Fruit fly (Drosophila melanogaster) whole organism, wandering third instar larva: Measurements from ENCODE around the gene CG34242.

Source experiments
- Abd-B ChIP-seq: fragments of >200 bp; optimal IDR thresholded peaks from 2 replicates; lab custom pipeline; 2017; ENCODE audit warnings: missing biosample characterization, missing genetic modification characterization
- CG32264 ChIP-seq: fragments of 200-800 bp; sonication (Bioruptor generic); optimal IDR thresholded peaks from 2 replicates; lab custom pipeline; 2016; ENCODE audit warnings: missing biosample characterization, missing genetic modification characterization
- CG9705 ChIP-seq: fragments of 200-800 bp; sonication (Bioruptor generic); optimal IDR thresholded peaks from 2 replicates; lab custom pipeline; 2018; ENCODE audit warnings: missing biosample characterization, mild to moderate bottlenecking, missing genetic modification characterization
- CrebA ChIP-seq: fragments of 200-800 bp; sonication (Bioruptor generic); optimal IDR thresholded peaks from 2 replicates; lab custom pipeline; 2016; ENCODE audit warnings: missing biosample characterization, mild to moderate bottlenecking, missing genetic modification characterization, borderline replicate concordance
- Dfd ChIP-seq: fragments of >200 bp; optimal IDR thresholded peaks from 2 replicates; lab custom pipeline; 2017; ENCODE audit warnings: missing biosample characterization, missing genetic modification characterization
- Dif ChIP-seq: fragments of 200-275, 200-300 bp; sonication (Bioruptor generic); optimal IDR thresholded peaks from 2 replicates; lab custom pipeline; 2018; ENCODE audit warnings: missing biosample characterization, missing genetic modification characterization; ENCODE audit not compliant: partially characterized antibody
- GATAd ChIP-seq: sonication (Bioruptor generic); optimal IDR thresholded peaks from 2 replicates; lab custom pipeline; 2016; ENCODE audit warnings: missing biosample characterization, missing genetic modification characterization
- HLH106 ChIP-seq: fragments of 200-800 bp; optimal IDR thresholded peaks from 3 replicates; lab custom pipeline; 2019; ENCODE audit warnings: missing biosample characterization, mild to moderate bottlenecking, missing genetic modification characterization, moderate library complexity
- Hnf4 ChIP-seq: fragments of 200-800 bp; sonication (Bioruptor generic); optimal IDR thresholded peaks from 2 replicates; lab custom pipeline; 2016; ENCODE audit warnings: missing biosample characterization, mild to moderate bottlenecking, missing genetic modification characterization
- Hr78 ChIP-seq: fragments of >200 bp; optimal IDR thresholded peaks from 2 replicates; lab custom pipeline; 2017; ENCODE audit warnings: missing biosample characterization, missing genetic modification characterization
- Hr83 ChIP-seq: fragments of 200-300 bp; sonication (Bioruptor generic); optimal IDR thresholded peaks from 2 replicates; lab custom pipeline; 2016; ENCODE audit warnings: missing biosample characterization, mild to moderate bottlenecking, missing genetic modification characterization, moderate library complexity; ENCODE audit not compliant: poor library complexity, severe bottlenecking
- Jra ChIP-seq: sonication (Bioruptor generic); optimal IDR thresholded peaks from 2 replicates; lab custom pipeline; 2016; ENCODE audit warnings: missing biosample characterization, missing genetic modification characterization
- Mio ChIP-seq: sonication (Bioruptor generic); optimal IDR thresholded peaks from 2 replicates; lab custom pipeline; 2016; ENCODE audit warnings: missing biosample characterization, missing genetic modification characterization
- Myc ChIP-seq: fragments of >200 bp; optimal IDR thresholded peaks from 2 replicates; lab custom pipeline; 2017
- N ChIP-seq: fragments of >200 bp; optimal IDR thresholded peaks from 2 replicates; lab custom pipeline; 2018; ENCODE audit warnings: missing biosample characterization, missing external identifiers, missing genetic modification characterization
- OdsH ChIP-seq: fragments of 200-800 bp; sonication (Bioruptor generic); optimal IDR thresholded peaks from 2 replicates; lab custom pipeline; 2016; ENCODE audit warnings: missing biosample characterization, mild to moderate bottlenecking, missing genetic modification characterization
- Rel ChIP-seq, 2 experiments: fragments of 200-800 bp; sonication (Bioruptor generic) in 1 of 2; optimal IDR thresholded peaks; 2 replicates in 1 of 2; 3 replicates in 1 of 2; lab custom pipeline; 2016 to 2019; ENCODE audit warnings: mild to moderate bottlenecking in 2 of 2, missing biosample characterization in 2 of 2, missing genetic modification characterization in 2 of 2, moderate library complexity in 1 of 2
- Sp1 ChIP-seq: fragments of 200-800 bp; sonication (Bioruptor generic); optimal IDR thresholded peaks from 3 replicates; lab custom pipeline; 2019; ENCODE audit warnings: missing biosample characterization, mild to moderate bottlenecking, missing genetic modification characterization, moderate library complexity
- Vsx2 ChIP-seq: fragments of 200-300, 225-300 bp; sonication (Bioruptor generic); optimal IDR thresholded peaks from 2 replicates; lab custom pipeline; 2018; ENCODE audit warnings: missing biosample characterization, missing genetic modification characterization; ENCODE audit not compliant: partially characterized antibody
- br ChIP-seq: fragments of 200-800 bp; sonication (Bioruptor generic); optimal IDR thresholded peaks from 2 replicates; lab custom pipeline; 2016; ENCODE audit warnings: missing biosample characterization, missing genetic modification characterization
- brk ChIP-seq: fragments of 200-800 bp; sonication (Bioruptor generic); optimal IDR thresholded peaks from 2 replicates; lab custom pipeline; 2016; ENCODE audit warnings: missing biosample characterization, mild to moderate bottlenecking, missing genetic modification characterization
- dl ChIP-seq, 2 experiments: fragments of 175-275, 200-275 bp in 1 of 2; fragments of 200-275 bp in 1 of 2; sonication (Bioruptor generic); optimal IDR thresholded peaks; lab custom pipeline; 2018; ENCODE audit warnings: mild to moderate bottlenecking in 2 of 2, missing biosample characterization in 2 of 2, missing genetic modification characterization in 2 of 2, moderate library complexity in 2 of 2; ENCODE audit not compliant: partially characterized antibody in 2 of 2, insufficient read depth in 1 of 2
- dmrt93B ChIP-seq: fragments of 200-800 bp; sonication (Bioruptor generic); optimal IDR thresholded peaks from 2 replicates; lab custom pipeline; 2018; ENCODE audit warnings: missing biosample characterization, mild to moderate bottlenecking, missing genetic modification characterization
- dsf ChIP-seq: sonication (Bioruptor generic); optimal IDR thresholded peaks from 2 replicates; lab custom pipeline; 2016; ENCODE audit warnings: missing biosample characterization, missing genetic modification characterization, borderline replicate concordance
- ey ChIP-seq: fragments of 200-800 bp; sonication (Bioruptor generic); optimal IDR thresholded peaks from 2 replicates; lab custom pipeline; 2016; ENCODE audit warnings: missing biosample characterization, missing genetic modification characterization
- foxo ChIP-seq, 2 experiments: fragments of 200-800 bp; sonication (Bioruptor generic); optimal IDR thresholded peaks; 2 replicates in 1 of 2; 3 replicates in 1 of 2; lab custom pipeline; 2016 to 2017; ENCODE audit warnings: missing biosample characterization in 2 of 2, missing genetic modification characterization in 2 of 2
- fru ChIP-seq: fragments of 200-800 bp; sonication (Bioruptor generic); optimal IDR thresholded peaks from 3 replicates; lab custom pipeline; 2016; ENCODE audit warnings: missing biosample characterization, mild to moderate bottlenecking, missing genetic modification characterization
- h ChIP-seq: fragments of 200-800 bp; sonication (Bioruptor generic); optimal IDR thresholded peaks from 3 replicates; lab custom pipeline; 2016; ENCODE audit warnings: missing biosample characterization, mild to moderate bottlenecking, missing genetic modification characterization
- jim ChIP-seq: fragments of 175-275, 200-325 bp; sonication (Bioruptor generic); optimal IDR thresholded peaks from 2 replicates; lab custom pipeline; 2016; ENCODE audit warnings: missing biosample characterization, mild to moderate bottlenecking, missing genetic modification characterization
- lola ChIP-seq: fragments of >200 bp; optimal IDR thresholded peaks from 2 replicates; lab custom pipeline; 2017; ENCODE audit warnings: missing biosample characterization, missing genetic modification characterization
- pan ChIP-seq: fragments of >200 bp; optimal IDR thresholded peaks from 2 replicates; lab custom pipeline; 2017
- psq ChIP-seq: fragments of 200-800 bp; sonication (Bioruptor generic); optimal IDR thresholded peaks from 3 replicates; lab custom pipeline; 2017; ENCODE audit warnings: missing biosample characterization, mild to moderate bottlenecking, missing genetic modification characterization, moderate library complexity
- rgr ChIP-seq: fragments of 200-800 bp; sonication (Bioruptor generic); optimal IDR thresholded peaks from 3 replicates; lab custom pipeline; 2016; ENCODE audit warnings: missing biosample characterization, mild to moderate bottlenecking, missing genetic modification characterization
- sage ChIP-seq: fragments of 200-800 bp; sonication (Bioruptor generic); optimal IDR thresholded peaks from 2 replicates; lab custom pipeline; 2016; ENCODE audit warnings: missing biosample characterization, mild to moderate bottlenecking, missing genetic modification characterization
- sv ChIP-seq: fragments of 200-800 bp; sonication (Bioruptor generic); optimal IDR thresholded peaks from 3 replicates; lab custom pipeline; 2016; ENCODE audit warnings: missing biosample characterization, missing genetic modification characterization
- tai ChIP-seq: sonication (Bioruptor generic); optimal IDR thresholded peaks from 2 replicates; lab custom pipeline; 2016; ENCODE audit warnings: missing biosample characterization, missing genetic modification characterization
- usp ChIP-seq: fragments of >200 bp; optimal IDR thresholded peaks from 2 replicates; lab custom pipeline; 2017; ENCODE audit warnings: missing biosample characterization, missing genetic modification characterization
- woc ChIP-seq: sonication (Bioruptor generic); optimal IDR thresholded peaks from 2 replicates; lab custom pipeline; 2016; ENCODE audit warnings: missing biosample characterization, mild to moderate bottlenecking, missing genetic modification characterization

Gene CG34242

dm6 chr3L:12557736-12558135 lies 23.9 kb downstream of the CG34242 start:
- TF ChIP-seq ey (GFP tag; lab: Kevin White, UChicago) (peak; percentile 80), OdsH (GFP tag; lab: Kevin White, UChicago) (peak; percentile 68), HLH106 (tag; lab: Kevin White, UChicago) (peak; percentile 54), rgr (peak; percentile 71), Hr83 (GFP tag; lab: Kevin White, UChicago) (no peak), Abd-B (GFP tag; lab: Kevin White, UChicago) (no peak), Sp1 (GFP tag; lab: Kevin White, UChicago) (peak; percentile 66), jim (no peak), br (peak; percentile 62), pan (lab: Kevin White, UChicago) (no peak), fru (GFP tag; lab: Kevin White, UChicago) (peak; percentile 73), woc (GFP tag; lab: Kevin White, UChicago) (peak; percentile 43), Dif (GFP tag; lab: Kevin White, UChicago) (no peak), CG9705 (GFP tag; lab: Kevin White, UChicago) (peak; percentile 41), brk (peak; percentile 58), h (peak; percentile 77), foxo (GFP tag; optimal IDR thresholded peaks at IDR 0.05; lab: Kevin White, UChicago) (peak in 1 of 2 experiments; percentile 66), CG32264 (GFP tag; lab: Kevin White, UChicago) (no peak), Hnf4 (peak; percentile 39), psq (GFP tag; lab: Kevin White, UChicago) (peak; percentile 59), Jra (GFP tag; lab: Kevin White, UChicago) (peak; percentile 28), dmrt93B (peak; percentile 69)

dm6 chr3L:12559273-12559672 lies 25.5 kb downstream of the CG34242 start:
- TF ChIP-seq dsf (GFP tag; lab: Kevin White, UChicago) (no peak), Abd-B (GFP tag; lab: Kevin White, UChicago) (no peak), fru (GFP tag; lab: Kevin White, UChicago) (peak; percentile 25), Sp1 (GFP tag; lab: Kevin White, UChicago) (no peak), CrebA (GFP tag; lab: Kevin White, UChicago) (no peak), ey (GFP tag; lab: Kevin White, UChicago) (peak; percentile 6), rgr (no peak), br (peak; percentile 6), OdsH (GFP tag; lab: Kevin White, UChicago) (no peak), brk (no peak), sv (no peak), Hr83 (GFP tag; lab: Kevin White, UChicago) (no peak), lola (GFP tag; lab: Kevin White, UChicago) (no peak), Rel (GFP tag; optimal IDR thresholded peaks at IDR 0.05; lab: Kevin White, UChicago) (no peak), Rel (tag; optimal IDR thresholded peaks at IDR 0.05; lab: Kevin White, UChicago) (no peak), Myc (no peak), tai (no peak), Hr78 (GFP tag; lab: Kevin White, UChicago) (no peak), HLH106 (tag; lab: Kevin White, UChicago) (peak; percentile 16), dl (GFP tag; optimal IDR thresholded peaks at IDR 0.05; lab: Kevin White, UChicago; ENCODE audit: insufficient read depth in 1 of 2, partially characterized antibody in 2 of 2) (no peak), Dif (GFP tag; lab: Kevin White, UChicago) (no peak), Jra (GFP tag; lab: Kevin White, UChicago) (no peak), N (GFP tag; lab: Kevin White, UChicago) (no peak), foxo (GFP tag; optimal IDR thresholded peaks at IDR 0.05; lab: Kevin White, UChicago) (peak in 1 of 2 experiments; percentile 1), Hnf4 (no peak), Vsx2 (GFP tag; lab: Kevin White, UChicago) (no peak), dmrt93B (no peak), woc (GFP tag; lab: Kevin White, UChicago) (peak; percentile 42), pan (lab: Kevin White, UChicago) (no peak), Mio (GFP tag; lab: Kevin White, UChicago) (no peak), h (peak; percentile 12), CG32264 (GFP tag; lab: Kevin White, UChicago) (no peak), CG9705 (GFP tag; lab: Kevin White, UChicago) (no peak), jim (no peak), sage (GFP tag; lab: Kevin White, UChicago) (no peak), GATAd (GFP tag; lab: Kevin White, UChicago) (no peak), Dfd (GFP tag; lab: Kevin White, UChicago) (no peak), psq (GFP tag; lab: Kevin White, UChicago) (no peak), usp (GFP tag; lab: Kevin White, UChicago) (no peak)
